Worm (Caenorhabditis elegans) whole organism, young adult: ENCODE results near the gene T04C12.9.
A peak's percentile ranks its signal among the peaks of the same experiment; 100 is the strongest.

Experiments used
- F23B12.7 ChIP-seq: sonication (generic microtip); optimal IDR thresholded peaks from 2 replicates; lab custom pipeline; 2017; ENCODE audit warnings: missing genetic modification characterization, mild to moderate bottlenecking, missing compliant biosample characterization, antibody characterized with exemption, moderate library complexity; ENCODE audit not compliant: insufficient read depth
- F37B4.10 ChIP-seq: fragments of 200-800 bp; sonication (Bioruptor generic); IDR thresholded peaks from 2 replicates; pipeline ENCODE4 v1.3.6; 2022; ENCODE audit warnings: missing genetic modification characterization, missing compliant biosample characterization
- K11D2.4 ChIP-seq: fragments of 200-800 bp; sonication (Bioruptor generic); IDR thresholded peaks from 2 replicates; pipeline ENCODE4 v1.3.6; 2022; ENCODE audit warnings: missing genetic modification reagents, missing genetic modification characterization, missing compliant biosample characterization
- T26A5.8 ChIP-seq: sonication (generic microtip); optimal IDR thresholded peaks from 2 replicates; lab custom pipeline; 2016; ENCODE audit warnings: missing genetic modification characterization, missing compliant biosample characterization
- Y53F4B.3 ChIP-seq: fragments of 200-800 bp; sonication (Bioruptor generic); IDR thresholded peaks from 2 replicates; pipeline ENCODE4 v1.3.6; 2022; ENCODE audit warnings: missing genetic modification reagents, missing genetic modification characterization, missing compliant biosample characterization
- Y53G8AR.9 ChIP-seq: fragments of 200-800 bp; sonication (Bioruptor generic); conservative IDR thresholded peaks from 2 replicates; pipeline ENCODE4 v1.3.6; 2022; ENCODE audit warnings: missing genetic modification reagents, missing genetic modification characterization, missing compliant biosample characterization
- Y56A3A.18 ChIP-seq: fragments of 200-800 bp; sonication (Bioruptor generic); IDR thresholded peaks from 2 replicates; pipeline ENCODE4 v1.3.6; 2022; ENCODE audit warnings: missing genetic modification reagents, missing genetic modification characterization, missing compliant biosample characterization
- Y67H2A.10 ChIP-seq: fragments of 200-800 bp; sonication (Bioruptor generic); conservative IDR thresholded peaks from 2 replicates; pipeline ENCODE4 v1.3.6; 2022; ENCODE audit warnings: missing genetic modification reagents, missing genetic modification characterization, missing compliant biosample characterization
- ZK185.1 ChIP-seq: sonication (generic microtip); optimal IDR thresholded peaks from 2 replicates; lab custom pipeline; 2016; ENCODE audit warnings: mild to moderate bottlenecking, missing genetic modification characterization, missing compliant biosample characterization; ENCODE audit not compliant: poor library complexity, severe bottlenecking
- akir-1 ChIP-seq: fragments of 200-800 bp; sonication (Bioruptor generic); optimal IDR thresholded peaks from 2 replicates; lab custom pipeline; 2018; ENCODE audit warnings: mild to moderate bottlenecking, missing genetic modification characterization, moderate library complexity, missing compliant biosample characterization
- ama-1 ChIP-seq, 3 experiments: fragments of 150-350 bp in 1 of 3; sonication (generic microtip) in 2 of 3; optimal IDR thresholded peaks; 2 replicates each; lab custom pipeline; 2014 to 2018; ENCODE audit warnings: missing biosample characterization in 2 of 3, missing genetic modification characterization in 2 of 3, missing genetic modification reagents in 2 of 3
- aptf-2 ChIP-seq: fragments of 200-800 bp; sonication (Bioruptor generic); conservative IDR thresholded peaks from 2 replicates; pipeline ENCODE4 v1.3.6; 2022; ENCODE audit warnings: missing genetic modification reagents, missing genetic modification characterization, missing compliant biosample characterization
- aptf-3 ChIP-seq: fragments of 200-800 bp; sonication (Bioruptor generic); IDR thresholded peaks from 2 replicates; pipeline ENCODE4 v1.3.6; 2022; ENCODE audit warnings: missing genetic modification characterization, missing compliant biosample characterization
- atf-7 ChIP-seq: sonication (generic microtip); optimal IDR thresholded peaks from 2 replicates; lab custom pipeline; 2017; ENCODE audit warnings: mild to moderate bottlenecking, missing genetic modification characterization, missing compliant biosample characterization
- attf-3 ChIP-seq: fragments of 200-800 bp; sonication (Bioruptor generic); conservative IDR thresholded peaks from 2 replicates; pipeline ENCODE4 v1.3.6; 2022; ENCODE audit warnings: missing genetic modification reagents, missing genetic modification characterization, missing compliant biosample characterization
- bed-2 ChIP-seq: fragments of 200-800 bp; sonication (Bioruptor generic); IDR thresholded peaks from 2 replicates; pipeline ENCODE4 v1.3.6; 2022; ENCODE audit warnings: missing genetic modification reagents, missing genetic modification characterization, missing compliant biosample characterization
- ccch-3 ChIP-seq: fragments of 200-800 bp; sonication (Bioruptor generic); optimal IDR thresholded peaks from 2 replicates; lab custom pipeline; 2018; ENCODE audit warnings: mild to moderate bottlenecking, missing genetic modification characterization, missing compliant biosample characterization
- chd-7 ChIP-seq: sonication (generic microtip); optimal IDR thresholded peaks from 2 replicates; lab custom pipeline; 2016; ENCODE audit warnings: mild to moderate bottlenecking, missing genetic modification characterization, moderate library complexity, missing compliant biosample characterization
- dpff-1 ChIP-seq: sonication (generic microtip); optimal IDR thresholded peaks from 2 replicates; lab custom pipeline; 2017; ENCODE audit warnings: mild to moderate bottlenecking, missing genetic modification characterization, missing compliant biosample characterization
- dpl-1 ChIP-seq: fragments of 150-350 bp; optimal IDR thresholded peaks from 2 replicates; lab custom pipeline; 2014; ENCODE audit warnings: missing biosample characterization, missing genetic modification reagents, missing genetic modification characterization
- efl-1 ChIP-seq: fragments of 150-350 bp; optimal IDR thresholded peaks from 2 replicates; lab custom pipeline; 2014; ENCODE audit warnings: missing biosample characterization, missing genetic modification reagents, missing genetic modification characterization
- egl-44 ChIP-seq: fragments of 200-800 bp; sonication (Bioruptor generic); IDR thresholded peaks from 2 replicates; pipeline ENCODE4 v1.3.6; 2022; ENCODE audit warnings: missing genetic modification reagents, missing genetic modification characterization, missing compliant biosample characterization
- ekl-4 ChIP-seq: fragments of 200-800 bp; sonication (Bioruptor generic); IDR thresholded peaks from 2 replicates; pipeline ENCODE4 v1.3.6; 2022; ENCODE audit warnings: missing genetic modification reagents, missing genetic modification characterization, missing compliant biosample characterization
- fkh-3 ChIP-seq: sonication (generic microtip); optimal IDR thresholded peaks from 2 replicates; lab custom pipeline; 2016; ENCODE audit warnings: mild to moderate bottlenecking, missing genetic modification characterization, missing compliant biosample characterization
- him-1 ChIP-seq: sonication (generic microtip); optimal IDR thresholded peaks from 2 replicates; lab custom pipeline; 2016; ENCODE audit warnings: missing genotype, missing genetic modification reagents, missing genetic modification characterization, missing compliant biosample characterization
- hmg-20 ChIP-seq: fragments of 200-800 bp; sonication (Bioruptor generic); IDR thresholded peaks from 2 replicates; pipeline ENCODE4 v1.3.6; 2022; ENCODE audit warnings: missing genetic modification reagents, missing genetic modification characterization, missing compliant biosample characterization
- hrde-1 ChIP-seq: sonication (generic microtip); optimal IDR thresholded peaks from 2 replicates; lab custom pipeline; 2016; ENCODE audit warnings: missing genetic modification characterization, mild to moderate bottlenecking, missing compliant biosample characterization, moderate library complexity, missing genotype, missing genetic modification reagents, borderline replicate concordance
- lag-1 ChIP-seq: fragments of 200-800 bp; sonication (Bioruptor generic); IDR thresholded peaks from 2 replicates; pipeline ENCODE4 v1.3.6; 2022; ENCODE audit warnings: missing genetic modification reagents, missing genetic modification characterization, missing compliant biosample characterization
- let-526 ChIP-seq: fragments of 200-800 bp; sonication (Bioruptor generic); IDR thresholded peaks from 2 replicates; pipeline ENCODE4 v1.3.6; 2022; ENCODE audit warnings: missing genetic modification reagents, missing genetic modification characterization, missing compliant biosample characterization
- let-607 ChIP-seq, 2 experiments: fragments of 200-800 bp in 1 of 2; sonication (Bioruptor generic) in 1 of 2; sonication (generic microtip) in 1 of 2; optimal IDR thresholded peaks; 2 replicates each; lab custom pipeline; 2016 to 2018; ENCODE audit warnings: mild to moderate bottlenecking in 2 of 2, missing compliant biosample characterization in 2 of 2, missing genetic modification characterization in 2 of 2, moderate library complexity in 2 of 2, missing genotype in 1 of 2
- lin-26 ChIP-seq: fragments of 200-800 bp; sonication (Bioruptor generic); IDR thresholded peaks from 2 replicates; pipeline ENCODE4 v1.3.6; 2022; ENCODE audit warnings: missing genetic modification reagents, missing genetic modification characterization, missing compliant biosample characterization
- lin-40 ChIP-seq: sonication (generic microtip); optimal IDR thresholded peaks from 2 replicates; lab custom pipeline; 2016; ENCODE audit warnings: missing genetic modification characterization, mild to moderate bottlenecking, missing compliant biosample characterization, missing genotype, missing genetic modification reagents
- madf-6 ChIP-seq: fragments of 200-800 bp; sonication (Bioruptor generic); IDR thresholded peaks from 2 replicates; pipeline ENCODE4 v1.3.6; 2022; ENCODE audit warnings: missing genetic modification reagents, missing genetic modification characterization, missing compliant biosample characterization
- mel-28 ChIP-seq: sonication (generic microtip); optimal IDR thresholded peaks from 2 replicates; lab custom pipeline; 2016; ENCODE audit warnings: borderline replicate concordance, mild to moderate bottlenecking, missing genetic modification characterization, missing compliant biosample characterization
- nfya-2 ChIP-seq: fragments of 200-800 bp; sonication (Bioruptor generic); IDR thresholded peaks from 2 replicates; pipeline ENCODE4 v1.3.6; 2022; ENCODE audit warnings: missing genetic modification reagents, missing genetic modification characterization, missing compliant biosample characterization
- pha-4 ChIP-seq: fragments of 150-350 bp; sonication (generic microtip); optimal IDR thresholded peaks from 2 replicates; lab custom pipeline; 2014; ENCODE audit warnings: missing biosample characterization, missing genetic modification reagents, missing genetic modification characterization
- rpc-1 ChIP-seq, 2 experiments: fragments of 150-350 bp in 1 of 2; sonication (generic microtip) in 1 of 2; optimal IDR thresholded peaks; 2 replicates each; lab custom pipeline; 2014 to 2018; ENCODE audit warnings: missing biosample characterization in 1 of 2, missing genetic modification characterization in 1 of 2, missing genetic modification reagents in 1 of 2, missing genotype in 1 of 2
- sdz-38 ChIP-seq: sonication (generic microtip); optimal IDR thresholded peaks from 2 replicates; lab custom pipeline; 2016; ENCODE audit warnings: missing genotype, missing genetic modification characterization, missing compliant biosample characterization
- sea-2 ChIP-seq: fragments of 200-800 bp; sonication (Bioruptor generic); IDR thresholded peaks from 2 replicates; pipeline ENCODE4 v1.3.6; 2022; ENCODE audit warnings: missing genetic modification characterization, missing compliant biosample characterization
- snpc-1.3 ChIP-seq: sonication (generic microtip); optimal IDR thresholded peaks from 2 replicates; lab custom pipeline; 2017; ENCODE audit warnings: missing genetic modification characterization, mild to moderate bottlenecking, missing compliant biosample characterization, antibody characterized with exemption, moderate library complexity, missing genotype, missing genetic modification reagents; ENCODE audit not compliant: insufficient read depth
- snpc-3.4 ChIP-seq: sonication (generic microtip); optimal IDR thresholded peaks from 2 replicates; lab custom pipeline; 2017; ENCODE audit warnings: missing genetic modification characterization, mild to moderate bottlenecking, missing compliant biosample characterization, antibody characterized with exemption, moderate library complexity, missing genotype, missing genetic modification reagents
- sptf-2 ChIP-seq: fragments of 200-800 bp; sonication (Bioruptor generic); optimal IDR thresholded peaks from 2 replicates; lab custom pipeline; 2018; ENCODE audit warnings: mild to moderate bottlenecking, missing genetic modification characterization, missing compliant biosample characterization
- tbp1 ChIP-seq: fragments of 200-800 bp; sonication (Bioruptor generic); optimal IDR thresholded peaks from 2 replicates; lab custom pipeline; 2018; ENCODE audit warnings: mild to moderate bottlenecking, missing genetic modification characterization, missing compliant biosample characterization
- tlf-1 ChIP-seq: fragments of 200-800 bp; sonication (Bioruptor generic); optimal IDR thresholded peaks from 2 replicates; lab custom pipeline; 2018; ENCODE audit warnings: mild to moderate bottlenecking, missing genetic modification characterization, missing compliant biosample characterization
- zfh-2 ChIP-seq: fragments of 200-800 bp; sonication (Bioruptor generic); conservative IDR thresholded peaks from 2 replicates; pipeline ENCODE4 v1.3.6; 2022; ENCODE audit warnings: missing genetic modification reagents, missing genetic modification characterization, missing compliant biosample characterization
- zim-3 ChIP-seq: sonication (generic microtip); optimal IDR thresholded peaks from 2 replicates; lab custom pipeline; 2017; ENCODE audit warnings: mild to moderate bottlenecking, missing genetic modification characterization, moderate library complexity, missing compliant biosample characterization
- ztf-18 ChIP-seq: sonication (generic microtip); optimal IDR thresholded peaks from 2 replicates; lab custom pipeline; 2016; ENCODE audit warnings: missing genotype, mild to moderate bottlenecking, missing genetic modification characterization, missing compliant biosample characterization

Gene T04C12.9

ce11 chrV:11078104-11078724 lies 15.2 kb upstream of the T04C12.9 start, which contains the start of gene act-2:
Gene act-2, minus strand, starts transcription at chrV:11078154.
- TF ChIP-seq lag-1: no peak
- TF ChIP-seq hmg-20 (GFP tag; lab: Robert Waterston, UW): no peak
- TF ChIP-seq Y67H2A.10 (GFP tag; lab: Robert Waterston, UW): no peak
- TF ChIP-seq ama-1 (optimal IDR thresholded peaks at IDR 0.05; lab: Kevin White, UChicago): no peak
- no peak for TF ChIP-seq ama-1 (GFP tag; optimal IDR thresholded peaks at IDR 0.05; lab: Kevin White, UChicago)
- TF ChIP-seq dpl-1: peak; percentile 93
- peak; percentile 73 for TF ChIP-seq ekl-4
- peak; percentile 38 for TF ChIP-seq lin-40
- TF ChIP-seq dpff-1: no peak
- no peak for TF ChIP-seq attf-3 (GFP tag; lab: Robert Waterston, UW)
- no peak for TF ChIP-seq T26A5.8
- TF ChIP-seq snpc-1.3 (tag; lab: Kevin White, UChicago): peak; percentile 76
- no peak for TF ChIP-seq fkh-3
- TF ChIP-seq mel-28 (tag; lab: Kevin White, UChicago): no peak
- no peak for TF ChIP-seq bed-2 (GFP tag; lab: Robert Waterston, UW)
- TF ChIP-seq F37B4.10 (GFP tag; lab: Robert Waterston, UW): no peak
- TF ChIP-seq sea-2 (GFP tag; lab: Robert Waterston, UW): no peak
- no peak for TF ChIP-seq egl-44 (GFP tag; lab: Robert Waterston, UW)
- TF ChIP-seq tbp1 (GFP tag; lab: Kevin White, UChicago): peak; percentile 53
- no peak for TF ChIP-seq sdz-38 (tag; lab: Kevin White, UChicago)
- no peak for TF ChIP-seq akir-1 (GFP tag; lab: Kevin White, UChicago)
- no peak for TF ChIP-seq let-607 (tag; optimal IDR thresholded peaks at IDR 0.05; lab: Kevin White, UChicago)
- peak; percentile 83 for TF ChIP-seq snpc-3.4 (tag; lab: Kevin White, UChicago)
- no peak for TF ChIP-seq atf-7 (tag; lab: Kevin White, UChicago)
- no peak for TF ChIP-seq aptf-3
- TF ChIP-seq hrde-1 (tag; lab: Kevin White, UChicago): peak; percentile 38
- TF ChIP-seq zfh-2 (GFP tag; lab: Robert Waterston, UW): no peak
- TF ChIP-seq K11D2.4 (GFP tag; lab: Robert Waterston, UW): 0 out of 2 replicates have a peak, but pooled peaks have one; percentile 33
- TF ChIP-seq Y56A3A.18 (GFP tag; lab: Robert Waterston, UW): no peak
- TF ChIP-seq ccch-3: no peak
- peak; percentile 55 for TF ChIP-seq tlf-1 (GFP tag; lab: Kevin White, UChicago)
- TF ChIP-seq aptf-2 (GFP tag; lab: Robert Waterston, UW): 0 out of 2 replicates have a peak, but pooled peaks have one; percentile 46
- TF ChIP-seq sptf-2: no peak
- no peak for TF ChIP-seq pha-4 (tag; lab: Kevin White, UChicago)
- no peak for TF ChIP-seq nfya-2 (GFP tag; lab: Robert Waterston, UW)
- no peak for TF ChIP-seq ztf-18 (tag; lab: Kevin White, UChicago)
- TF ChIP-seq ZK185.1 (tag; lab: Kevin White, UChicago): no peak
- TF ChIP-seq Y53G8AR.9: peak; percentile 77
- TF ChIP-seq F23B12.7 (tag; lab: Kevin White, UChicago): peak; percentile 22
- no peak for TF ChIP-seq chd-7
- no peak for TF ChIP-seq let-526 (GFP tag; lab: Robert Waterston, UW)
- TF ChIP-seq rpc-1 (optimal IDR thresholded peaks at IDR 0.05; lab: Kevin White, UChicago): peak; percentile 8
- TF ChIP-seq rpc-1 (tag; optimal IDR thresholded peaks at IDR 0.05; lab: Kevin White, UChicago): no peak
- TF ChIP-seq him-1: no peak
- peak; percentile 96 for TF ChIP-seq efl-1 (GFP tag; lab: Kevin White, UChicago)
- peak; percentile 95 for TF ChIP-seq madf-6 (GFP tag; lab: Robert Waterston, UW)
- no peak for TF ChIP-seq Y53F4B.3 (GFP tag; lab: Robert Waterston, UW)
- TF ChIP-seq zim-3 (tag; lab: Kevin White, UChicago): no peak
- no peak for TF ChIP-seq lin-26
